Worm (Caenorhabditis elegans): Measurements from ENCODE around the gene ZK596.3.

- TF ChIP-seq nhr-12 (tag; optimal IDR thresholded peaks at IDR 0.05) (no peak), zip-8 (tag; optimal IDR thresholded peaks at IDR 0.05) (no peak), pha-4 (tag; optimal IDR thresholded peaks at IDR 0.05) (no peak), mep-1 (tag; optimal IDR thresholded peaks at IDR 0.05) (no peak), lsy-2 (tag; optimal IDR thresholded peaks at IDR 0.05) (no peak), nhr-28 (tag; optimal IDR thresholded peaks at IDR 0.05) (no peak), sptf-1 (tag; optimal IDR thresholded peaks at IDR 0.05) (no peak), unc-39 (tag; optimal IDR thresholded peaks at IDR 0.05) (no peak), unc-62 (GFP tag; optimal IDR thresholded peaks at IDR 0.05) (no peak), sem-2 (GFP tag; optimal IDR thresholded peaks at IDR 0.05) (no peak)
These were observed 11.2 kb upstream of the ZK596.3 start, which contains the start of gene ZK593.3 for ce11 chrIV:10915388-10915787.
